Fruit fly (Drosophila melanogaster) whole organism, pupa: Measurements from ENCODE around the gene pyd.

Experiments
- CG10348 ChIP-seq: fragments of 200-800 bp; sonication (Bioruptor generic); IDR thresholded peaks from 2 replicates; pipeline ENCODE4 v1.3.6; 2022; ENCODE audit warnings: missing biosample characterization, missing genetic modification characterization
- CG12605 ChIP-seq: fragments of 200-800 bp; sonication (Bioruptor generic); IDR thresholded peaks from 2 replicates; pipeline ENCODE4 v1.3.6; 2022; ENCODE audit warnings: missing biosample characterization, missing genetic modification characterization
- CG13204 ChIP-seq: fragments of 200-800 bp; sonication (Bioruptor generic); optimal IDR thresholded peaks from 2 replicates; lab custom pipeline; 2018; ENCODE audit warnings: missing biosample characterization, mild to moderate bottlenecking, missing genetic modification characterization, moderate library complexity
- CG14655 ChIP-seq: fragments of 200-800 bp; sonication (Bioruptor generic); optimal IDR thresholded peaks from 3 replicates; lab custom pipeline; 2017; ENCODE audit warnings: mild to moderate bottlenecking, missing biosample characterization, missing genetic modification reagents, missing genetic modification characterization
- CG15710 ChIP-seq: fragments of 200-800 bp; sonication (Bioruptor generic); optimal IDR thresholded peaks from 2 replicates; lab custom pipeline; 2018; ENCODE audit warnings: missing biosample characterization, mild to moderate bottlenecking, missing genetic modification characterization, moderate library complexity
- CG17806 ChIP-seq: fragments of 200-800 bp; sonication (Bioruptor generic); optimal IDR thresholded peaks from 2 replicates; lab custom pipeline; 2018; ENCODE audit warnings: missing biosample characterization, mild to moderate bottlenecking, missing genetic modification characterization, moderate library complexity
- CG32121 ChIP-seq: fragments of 200-800 bp; sonication (Bioruptor generic); IDR thresholded peaks from 2 replicates; pipeline ENCODE4 v1.3.6; 2022; ENCODE audit warnings: missing biosample characterization, missing genetic modification characterization
- CG34367 ChIP-seq: fragments of 200-800 bp; sonication (Bioruptor generic); optimal IDR thresholded peaks from 2 replicates; lab custom pipeline; 2018; ENCODE audit warnings: missing biosample characterization, mild to moderate bottlenecking, missing genetic modification characterization
- CG4496 ChIP-seq: fragments of 200-800 bp; sonication (Bioruptor generic); IDR thresholded peaks from 3 replicates; pipeline ENCODE4 v1.3.6; 2022; ENCODE audit warnings: missing biosample characterization, missing genetic modification characterization
- CG8159 ChIP-seq: fragments of 200-800 bp; sonication (Bioruptor generic); optimal IDR thresholded peaks from 3 replicates; lab custom pipeline; 2018; ENCODE audit warnings: missing biosample characterization, mild to moderate bottlenecking, missing genetic modification characterization, moderate library complexity
- CG8301 ChIP-seq: fragments of 200-800 bp; sonication (Bioruptor generic); optimal IDR thresholded peaks from 2 replicates; lab custom pipeline; 2018; ENCODE audit warnings: missing biosample characterization, mild to moderate bottlenecking, missing genetic modification characterization
- CG9948 ChIP-seq: fragments of 200-800 bp; sonication (Bioruptor generic); optimal IDR thresholded peaks from 2 replicates; lab custom pipeline; 2018; ENCODE audit warnings: missing biosample characterization, mild to moderate bottlenecking, missing genetic modification characterization, moderate library complexity
- D1 ChIP-seq: fragments of 200-800 bp; sonication (Bioruptor generic); optimal IDR thresholded peaks from 2 replicates; lab custom pipeline; 2018; ENCODE audit warnings: missing biosample characterization, mild to moderate bottlenecking, missing genetic modification characterization, moderate library complexity
- EcR ChIP-seq: fragments of 200-800 bp; sonication (Bioruptor generic); optimal IDR thresholded peaks from 3 replicates; lab custom pipeline; 2019; ENCODE audit warnings: missing biosample characterization, missing genetic modification characterization, mild to moderate bottlenecking, moderate library complexity, missing genetic modification reagents
- Ets98B ChIP-seq: fragments of 200-800 bp; sonication (Bioruptor generic); IDR thresholded peaks from 2 replicates; pipeline ENCODE4 v1.3.6; 2022; ENCODE audit warnings: missing biosample characterization, missing genetic modification characterization
- Pif1A ChIP-seq: fragments of 200-800 bp; sonication (Bioruptor generic); optimal IDR thresholded peaks from 3 replicates; lab custom pipeline; 2016; ENCODE audit warnings: missing biosample characterization, missing genetic modification characterization
- Pif1B ChIP-seq: fragments of 200-800 bp; sonication (Bioruptor generic); optimal IDR thresholded peaks from 3 replicates; lab custom pipeline; 2016; ENCODE audit warnings: missing biosample characterization, missing genetic modification characterization
- Snoo ChIP-seq: fragments of 200-800 bp; sonication (Bioruptor generic); optimal IDR thresholded peaks from 3 replicates; lab custom pipeline; 2017; ENCODE audit warnings: missing biosample characterization, mild to moderate bottlenecking, missing genetic modification characterization, inconsistent platforms
- fd96Ca ChIP-seq: fragments of 200-800 bp; sonication (Bioruptor generic); IDR thresholded peaks from 3 replicates; pipeline ENCODE4 v1.3.6; 2022; ENCODE audit warnings: missing biosample characterization, missing genetic modification characterization
- gl ChIP-seq: fragments of 200-800 bp; sonication (Bioruptor generic); optimal IDR thresholded peaks from 2 replicates; lab custom pipeline; 2018; ENCODE audit warnings: missing biosample characterization, mild to moderate bottlenecking, missing genetic modification characterization
- rn ChIP-seq: fragments of 200-800 bp; sonication (Bioruptor generic); IDR thresholded peaks from 2 replicates; pipeline ENCODE4 v1.3.6; 2022; ENCODE audit warnings: missing biosample characterization, missing genetic modification characterization

The pyd gene

DNA sequence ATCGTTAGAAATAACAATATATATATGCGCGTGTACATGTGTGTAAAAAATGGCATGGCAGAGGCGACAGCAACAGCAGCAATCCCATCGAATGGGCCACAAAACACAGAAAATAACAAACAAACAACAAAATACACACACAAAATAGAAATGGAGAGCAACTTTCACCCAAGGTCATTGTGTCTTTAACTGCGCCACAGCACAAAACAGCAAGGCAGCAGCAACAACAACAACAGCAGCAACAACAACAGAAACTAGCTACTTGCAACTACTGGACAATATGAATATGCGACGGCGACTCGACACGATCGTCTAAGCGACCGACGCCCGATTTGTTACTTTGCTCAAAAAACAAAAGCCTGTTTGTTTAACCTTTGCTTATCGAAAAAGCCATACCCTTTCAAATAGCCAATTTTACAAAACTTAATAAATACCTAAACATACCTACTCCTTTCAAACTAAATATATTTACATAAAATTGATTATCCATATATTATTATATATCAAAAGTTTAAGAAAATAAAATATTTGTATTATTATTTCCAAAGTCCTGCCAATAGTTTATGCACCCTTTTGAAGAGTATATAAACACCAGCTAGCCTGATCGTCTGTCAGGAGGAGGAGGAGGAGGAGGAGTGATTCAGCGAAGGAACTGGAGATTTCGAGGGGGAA, 16.2 kb upstream of the pyd start:
- TF ChIP-seq CG8159 (tag; lab: Kevin White, UChicago): peak; percentile 31
- no peak for TF ChIP-seq Pif1A (GFP tag; lab: Kevin White, UChicago)
- TF ChIP-seq rn (GFP tag; lab: Robert Waterston, UW): no peak
- TF ChIP-seq Ets98B (GFP tag; lab: Robert Waterston, UW): peak; percentile 19; the same call in 1 of the 2 replicates
- no peak for TF ChIP-seq EcR (GFP tag; lab: Kevin White, UChicago)
- TF ChIP-seq CG13204 (GFP tag; lab: Kevin White, UChicago): no peak
- TF ChIP-seq fd96Ca (GFP tag; lab: Robert Waterston, UW): no peak
- no peak for TF ChIP-seq CG34367 (tag; lab: Kevin White, UChicago)
- peak; percentile 35 for TF ChIP-seq CG14655
- no peak for TF ChIP-seq CG4496 (GFP tag; lab: Robert Waterston, UW)
- no peak for TF ChIP-seq gl (tag; lab: Kevin White, UChicago)
- no peak for TF ChIP-seq Snoo
- peak; percentile 33 for TF ChIP-seq CG9948 (tag; lab: Kevin White, UChicago)
- peak; percentile 59 for TF ChIP-seq CG8301 (tag; lab: Kevin White, UChicago)
- no peak for TF ChIP-seq D1
- peak; percentile 14 for TF ChIP-seq CG17806 (tag; lab: Kevin White, UChicago)
- no peak; the same call in 1 of the 2 replicates for TF ChIP-seq CG12605 (GFP tag; lab: Robert Waterston, UW)
- TF ChIP-seq CG15710: peak; percentile 24
- TF ChIP-seq Pif1B (GFP tag; lab: Kevin White, UChicago): no peak
- no peak; the same call in 1 of the 2 replicates for TF ChIP-seq CG32121 (GFP tag; lab: Robert Waterston, UW)

DNA sequence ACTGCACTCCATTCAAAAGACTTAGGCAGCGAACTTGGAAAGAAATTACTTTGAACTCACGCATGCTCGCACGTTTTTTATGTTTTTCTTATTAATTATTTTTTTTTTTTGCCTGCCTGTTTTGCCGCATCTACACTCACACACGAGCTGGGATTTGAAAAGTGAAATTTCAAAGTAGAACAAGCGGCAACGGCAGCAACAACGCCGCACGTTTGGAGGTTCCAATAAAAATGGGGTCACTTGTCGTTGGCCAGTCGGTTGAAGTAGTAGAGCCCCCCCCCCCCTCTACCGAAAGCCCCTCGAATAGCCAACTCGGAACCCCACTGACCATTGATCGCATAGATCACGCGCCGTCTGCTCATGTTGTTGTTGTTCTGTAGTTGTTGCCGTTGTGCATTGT, 14.7 kb upstream of the pyd start:
- no peak for TF ChIP-seq CG8159 (tag; lab: Kevin White, UChicago)
- TF ChIP-seq rn (GFP tag; lab: Robert Waterston, UW): no peak
- TF ChIP-seq Ets98B (GFP tag; lab: Robert Waterston, UW): no peak
- no peak for TF ChIP-seq D1
- no peak for TF ChIP-seq fd96Ca (GFP tag; lab: Robert Waterston, UW)
- TF ChIP-seq gl (tag; lab: Kevin White, UChicago): no peak

DNA sequence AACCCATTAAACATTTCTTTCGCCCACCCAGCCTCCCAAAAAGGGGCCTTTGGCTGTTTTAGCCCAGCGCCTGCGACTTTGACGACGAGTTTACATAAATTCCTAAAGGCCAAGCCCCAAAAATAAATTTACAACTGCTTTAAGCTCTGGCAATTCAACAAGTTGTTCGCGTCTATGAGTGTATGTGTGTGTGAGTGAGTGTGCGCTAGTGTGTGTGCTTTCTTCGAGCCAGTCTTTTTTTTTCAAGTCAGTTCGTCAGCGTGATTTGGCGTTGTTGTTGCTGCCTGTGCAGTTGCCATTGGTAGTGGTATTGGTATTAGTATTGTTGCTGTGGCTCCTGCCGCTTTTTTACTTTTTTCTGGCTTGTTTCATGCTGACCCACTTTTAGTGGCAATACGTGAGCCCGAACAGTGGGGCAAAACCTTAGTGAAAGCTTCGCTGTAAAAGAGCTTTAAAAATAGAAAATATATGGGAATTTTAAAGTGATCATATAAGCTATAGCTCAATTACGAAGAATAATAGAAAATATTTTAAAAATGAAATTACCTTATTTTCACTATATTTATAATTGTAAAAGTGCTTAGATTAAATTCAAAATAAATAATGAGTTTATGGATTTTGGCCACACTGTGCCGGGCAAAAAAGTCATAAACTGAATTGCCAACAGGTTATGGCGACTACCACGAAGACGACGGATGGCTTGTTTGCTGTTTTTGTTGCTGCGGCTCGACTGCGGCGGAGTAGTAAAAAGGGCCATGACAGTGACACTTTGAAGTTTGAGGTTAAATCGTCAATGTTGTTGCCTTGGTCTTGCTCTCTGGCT, 14.0 kb upstream of the pyd start:
- TF ChIP-seq CG15710 (peak; percentile 92), CG10348 (peak; percentile 37; the same call in 1 of the 2 replicates), CG8159 (tag; lab: Kevin White, UChicago) (peak; percentile 94), Pif1A (GFP tag; lab: Kevin White, UChicago) (peak; percentile 86), CG4496 (GFP tag; lab: Robert Waterston, UW) (peak; percentile 83), CG34367 (tag; lab: Kevin White, UChicago) (peak; percentile 79), CG17806 (tag; lab: Kevin White, UChicago) (peak; percentile 84), Ets98B (GFP tag; lab: Robert Waterston, UW) (peak; percentile 78), Pif1B (GFP tag; lab: Kevin White, UChicago) (peak; percentile 95), CG12605 (GFP tag; lab: Robert Waterston, UW) (peak; percentile 84), gl (tag; lab: Kevin White, UChicago) (peak; percentile 52), Snoo (peak; percentile 88), CG9948 (tag; lab: Kevin White, UChicago) (peak; percentile 82), fd96Ca (GFP tag; lab: Robert Waterston, UW) (peak; percentile 79), D1 (peak; percentile 74), CG8301 (tag; lab: Kevin White, UChicago) (peak; percentile 93), rn (GFP tag; lab: Robert Waterston, UW) (peak; percentile 57), EcR (GFP tag; lab: Kevin White, UChicago) (peak; percentile 87), CG13204 (GFP tag; lab: Kevin White, UChicago) (peak; percentile 85), CG32121 (GFP tag; lab: Robert Waterston, UW) (peak; percentile 81), CG14655 (peak; percentile 89)

DNA sequence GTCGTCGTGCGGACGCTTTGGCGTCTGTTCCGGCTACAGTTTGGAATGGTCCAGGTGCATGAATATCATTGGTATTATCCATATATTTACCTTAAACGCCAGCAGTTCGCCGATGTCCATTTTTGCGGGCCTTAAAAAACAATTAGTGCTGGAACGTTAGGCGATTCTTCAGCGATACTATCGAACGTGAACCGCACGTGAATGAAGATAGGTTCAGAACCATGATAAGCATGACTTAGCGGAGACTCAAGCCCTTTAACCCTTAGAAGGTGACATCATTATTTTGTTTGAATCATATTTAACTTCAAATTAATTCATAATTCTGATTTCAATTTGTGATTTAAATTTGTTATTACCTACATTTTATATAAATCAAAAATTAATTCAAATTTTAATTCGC, 13.2 kb upstream of the pyd start, which contains the start of gene CG11964:
Gene CG11964 (minus strand): TSS at position 155 of the 400 bp plus-strand sequence.
- TF ChIP-seq Snoo (no peak), CG32121 (GFP tag; lab: Robert Waterston, UW) (peak; percentile 28; the same call in 1 of the 2 replicates), D1 (peak; percentile 91), CG13204 (GFP tag; lab: Kevin White, UChicago) (no peak), CG8159 (tag; lab: Kevin White, UChicago) (peak; percentile 32), CG17806 (tag; lab: Kevin White, UChicago) (peak; percentile 7), CG4496 (GFP tag; lab: Robert Waterston, UW) (peak; percentile 30; the same call in 1 of the 3 replicates), Ets98B (GFP tag; lab: Robert Waterston, UW) (peak; percentile 55), rn (GFP tag; lab: Robert Waterston, UW) (no peak)

DNA sequence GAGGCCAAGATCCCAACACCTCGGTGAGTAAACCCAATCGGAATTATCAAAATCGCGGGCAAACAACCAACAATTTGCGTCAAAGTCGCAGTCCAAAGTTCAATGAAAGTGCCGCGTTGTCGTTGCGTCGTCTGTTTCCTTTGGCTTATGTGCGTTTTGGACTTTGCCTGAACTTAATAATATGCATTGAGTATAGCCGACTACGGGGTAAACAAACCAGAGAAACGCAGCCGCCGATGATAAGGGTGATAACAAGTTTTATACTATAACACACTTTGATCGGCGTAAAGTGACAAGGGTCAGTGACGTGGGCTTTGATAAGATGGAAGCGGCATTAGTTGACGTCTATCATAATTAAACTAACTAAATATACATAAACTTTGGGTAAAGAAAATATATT, 8.1 kb upstream of the pyd start:
- TF ChIP-seq CG14655: no peak
- peak; percentile 14 for TF ChIP-seq D1
- TF ChIP-seq CG9948 (tag; lab: Kevin White, UChicago): peak; percentile 8
- TF ChIP-seq fd96Ca (GFP tag; lab: Robert Waterston, UW): peak; percentile 55; the same call in 1 of the 3 replicates
- TF ChIP-seq CG17806 (tag; lab: Kevin White, UChicago): peak; percentile 38
- peak; percentile 19 for TF ChIP-seq CG15710
- peak; percentile 59 for TF ChIP-seq Pif1B (GFP tag; lab: Kevin White, UChicago)
- peak; percentile 40 for TF ChIP-seq CG32121 (GFP tag; lab: Robert Waterston, UW)
- peak; percentile 34 for TF ChIP-seq Snoo
- peak; percentile 88 for TF ChIP-seq gl (tag; lab: Kevin White, UChicago)
- TF ChIP-seq Pif1A (GFP tag; lab: Kevin White, UChicago): peak; percentile 65
- peak; percentile 52 for TF ChIP-seq CG8301 (tag; lab: Kevin White, UChicago)
- TF ChIP-seq CG13204 (GFP tag; lab: Kevin White, UChicago): peak; percentile 81
- TF ChIP-seq CG12605 (GFP tag; lab: Robert Waterston, UW): peak; percentile 80
- no peak for TF ChIP-seq rn (GFP tag; lab: Robert Waterston, UW)
- TF ChIP-seq Ets98B (GFP tag; lab: Robert Waterston, UW): peak; percentile 64
- TF ChIP-seq CG8159 (tag; lab: Kevin White, UChicago): peak; percentile 32
- peak; percentile 74 for TF ChIP-seq CG4496 (GFP tag; lab: Robert Waterston, UW)
- peak; percentile 81 for TF ChIP-seq EcR (GFP tag; lab: Kevin White, UChicago)
- TF ChIP-seq CG10348: no peak
- peak; percentile 47 for TF ChIP-seq CG34367 (tag; lab: Kevin White, UChicago)
